Fruit fly (Drosophila melanogaster): Measurements from ENCODE around the gene Zasp67.

Zasp67 gene

dm6 chr3L:9742342-9742741, 55.1 kb downstream of the Zasp67 start (continued):
- no peak for TF ChIP-seq slp2 (GFP tag; optimal IDR thresholded peaks at IDR 0.05)
- no peak for TF ChIP-seq insv (GFP tag; optimal IDR thresholded peaks at IDR 0.05)
- no peak for TF ChIP-seq CG12219 (GFP tag; optimal IDR thresholded peaks at IDR 0.05)
- peak; percentile 1 for TF ChIP-seq CG33557 (GFP tag; optimal IDR thresholded peaks at IDR 0.05)
- peak; percentile 1 for TF ChIP-seq Sox100B (GFP tag; optimal IDR thresholded peaks at IDR 0.05)
- TF ChIP-seq oc (tag; optimal IDR thresholded peaks at IDR 0.05): no peak
- no peak for TF ChIP-seq CG3847 (GFP tag; IDR thresholded peaks at IDR 0.05)
- TF ChIP-seq Rfx (GFP tag; IDR thresholded peaks at IDR 0.05): no peak
- TF ChIP-seq CG17186 (GFP tag; optimal IDR thresholded peaks at IDR 0.05): no peak
- TF ChIP-seq CG4707 (GFP tag; optimal IDR thresholded peaks at IDR 0.05): no peak
- no peak for TF ChIP-seq CG30403 (GFP tag; optimal IDR thresholded peaks at IDR 0.05)
- TF ChIP-seq sd (tag; optimal IDR thresholded peaks at IDR 0.05): no peak
- TF ChIP-seq CG14710 (tag; optimal IDR thresholded peaks at IDR 0.05): peak; percentile 50
- TF ChIP-seq CG15479 (GFP tag; optimal IDR thresholded peaks at IDR 0.05): no peak
- TF ChIP-seq Ravus (GFP tag; IDR thresholded peaks at IDR 0.05): no peak
- TF ChIP-seq CG34422 (GFP tag; IDR thresholded peaks at IDR 0.05): no peak
- no peak for TF ChIP-seq Drgx (GFP tag; IDR thresholded peaks at IDR 0.05)
- no peak for TF ChIP-seq Hey (tag; optimal IDR thresholded peaks at IDR 0.05)
- TF ChIP-seq pnt (GFP tag; optimal IDR thresholded peaks at IDR 0.05): no peak
- TF ChIP-seq CG3065 (GFP tag; optimal IDR thresholded peaks at IDR 0.05): no peak
- TF ChIP-seq lola (GFP tag; optimal IDR thresholded peaks at IDR 0.05): peak in 1 of 3 experiments; percentile 27
- TF ChIP-seq dmrt11E (tag; optimal IDR thresholded peaks at IDR 0.05): peak; percentile 3
- no peak for TF ChIP-seq CG1602 (GFP tag; optimal IDR thresholded peaks at IDR 0.05)
- TF ChIP-seq jing (GFP tag; optimal IDR thresholded peaks at IDR 0.05): no peak
- no peak for TF ChIP-seq CG3838 (GFP tag; optimal IDR thresholded peaks at IDR 0.05)
- peak; percentile 27 for TF ChIP-seq Blimp-1 (GFP tag; optimal IDR thresholded peaks at IDR 0.05)
- TF ChIP-seq ash1 (GFP tag; optimal IDR thresholded peaks at IDR 0.05): no peak
- TF ChIP-seq CG7963 (GFP tag; IDR thresholded peaks at IDR 0.05; ENCODE audit: partially characterized antibody): no peak
- no peak for TF ChIP-seq CG16779 (GFP tag; IDR thresholded peaks at IDR 0.05)
- TF ChIP-seq ranshi (GFP tag; IDR thresholded peaks at IDR 0.05): no peak
- no peak for TF ChIP-seq CG17361 (GFP tag; IDR thresholded peaks at IDR 0.05)
- TF ChIP-seq gem (tag; optimal IDR thresholded peaks at IDR 0.05): peak; percentile 4
- no peak for TF ChIP-seq mld (GFP tag; IDR thresholded peaks at IDR 0.05; ENCODE audit: partially characterized antibody)
- TF ChIP-seq CG3995 (GFP tag; optimal IDR thresholded peaks at IDR 0.05): no peak
- TF ChIP-seq CG34224 (GFP tag; IDR thresholded peaks at IDR 0.05; ENCODE audit: partially characterized antibody): no peak
- no peak for TF ChIP-seq Tbp (GFP tag; optimal IDR thresholded peaks at IDR 0.05)
- no peak for TF ChIP-seq CG2678 (tag; optimal IDR thresholded peaks at IDR 0.05)
- TF ChIP-seq CG10321 (GFP tag; IDR thresholded peaks at IDR 0.05): no peak
- no peak for TF ChIP-seq Taf1 (GFP tag; IDR thresholded peaks at IDR 0.05)
- no peak for TF ChIP-seq repo (GFP tag; optimal IDR thresholded peaks at IDR 0.05)
- no peak for TF ChIP-seq lmd (GFP tag; IDR thresholded peaks at IDR 0.05)
- TF ChIP-seq row (GFP tag; IDR thresholded peaks at IDR 0.05): 0 out of 3 replicates have a peak, but pooled peaks have one; percentile 14
- no peak for TF ChIP-seq nerfin-2 (GFP tag; IDR thresholded peaks at IDR 0.05; ENCODE audit: partially characterized antibody)
- no peak for TF ChIP-seq CG1233 (GFP tag; optimal IDR thresholded peaks at IDR 0.05)
- no peak for TF ChIP-seq CG11695 (GFP tag; IDR thresholded peaks at IDR 0.05)
- TF ChIP-seq Oaz (GFP tag; IDR thresholded peaks at IDR 0.05): no peak
- no peak for TF ChIP-seq CG3281 (GFP tag; optimal IDR thresholded peaks at IDR 0.05)
- TF ChIP-seq CG2712 (tag; optimal IDR thresholded peaks at IDR 0.05): peak; percentile 40
- TF ChIP-seq bsh (GFP tag; optimal IDR thresholded peaks at IDR 0.05): peak in 1 of 2 experiments; percentile 48
- TF ChIP-seq seq (GFP tag; IDR thresholded peaks at IDR 0.05): no peak
- no peak for TF ChIP-seq Ssrp (tag; optimal IDR thresholded peaks at IDR 0.05)

Data from whole organism, embryonic.